Fruit fly (Drosophila melanogaster): ENCODE results near the gene CG15525.

CG15525 gene

dm6 chr3R:30043139-30043744 lies 45.8 kb upstream of the CG15525 start, which contains the start of gene Sry-delta (continued):
- TF ChIP-seq ham (GFP tag; IDR thresholded peaks at IDR 0.05) (no peak; the same call in 1 of the 2 replicates), row (GFP tag; IDR thresholded peaks at IDR 0.05) (peak; percentile 96), ab (GFP tag; optimal IDR thresholded peaks at IDR 0.05) (peak; percentile 45), Hsf (GFP tag; optimal IDR thresholded peaks at IDR 0.05) (peak; percentile 87), twi (tag; optimal IDR thresholded peaks at IDR 0.05) (peak; percentile 5), CG2678 (tag; optimal IDR thresholded peaks at IDR 0.05) (no peak), CG15269 (tag; optimal IDR thresholded peaks at IDR 0.05) (no peak), CG7556 (GFP tag; optimal IDR thresholded peaks at IDR 0.05) (peak; percentile 53), CG12744 (GFP tag; optimal IDR thresholded peaks at IDR 0.05) (peak; percentile 55), tup (GFP tag; optimal IDR thresholded peaks at IDR 0.05) (peak; percentile 46), CTCF (GFP tag; optimal IDR thresholded peaks at IDR 0.05) (peak; percentile 16), HLH4C (GFP tag; IDR thresholded peaks at IDR 0.05; ENCODE audit: partially characterized antibody) (peak; percentile 54; the same call in 1 of the 3 replicates), CG11723 (GFP tag; optimal IDR thresholded peaks at IDR 0.05) (peak; percentile 74), Dref (GFP tag; IDR thresholded peaks at IDR 0.05) (peak; percentile 77), az2 (GFP tag; optimal IDR thresholded peaks at IDR 0.05) (peak; percentile 72), CG16863 (GFP tag; optimal IDR thresholded peaks at IDR 0.05) (peak; percentile 53), CG7372 (GFP tag; IDR thresholded peaks at IDR 0.05) (peak; percentile 44; the same call in 1 of the 2 replicates), CG32767 (GFP tag; IDR thresholded peaks at IDR 0.05) (peak; percentile 71), CG9797 (GFP tag; optimal IDR thresholded peaks at IDR 0.05) (peak; percentile 66), CG6791 (GFP tag; IDR thresholded peaks at IDR 0.05; ENCODE audit: partially characterized antibody) (peak; percentile 76), chm (GFP tag; IDR thresholded peaks at IDR 0.05) (peak; percentile 87), Hmx (GFP tag; optimal IDR thresholded peaks at IDR 0.05) (no peak), CG9215 (GFP tag; IDR thresholded peaks at IDR 0.05) (peak; percentile 75), Oaz (GFP tag; IDR thresholded peaks at IDR 0.05) (peak; percentile 49), CG31388 (GFP tag; optimal IDR thresholded peaks at IDR 0.05) (peak; percentile 60), peb (GFP tag; IDR thresholded peaks at IDR 0.05) (peak; percentile 46; the same call in 1 of the 2 replicates), Max (GFP tag; optimal IDR thresholded peaks at IDR 0.05) (peak; percentile 80), fd3F (GFP tag; optimal IDR thresholded peaks at IDR 0.05) (peak; percentile 3), CG15696 (tag; optimal IDR thresholded peaks at IDR 0.05) (peak; percentile 60), Opbp (GFP tag; IDR thresholded peaks at IDR 0.05; ENCODE audit: partially characterized antibody) (peak; percentile 87), CG13894 (tag; optimal IDR thresholded peaks at IDR 0.05) (peak; percentile 89), Fer2 (tag; optimal IDR thresholded peaks at IDR 0.05) (peak; percentile 42), CG11696 (GFP tag; IDR thresholded peaks at IDR 0.05) (no peak), jigr1 (GFP tag; IDR thresholded peaks at IDR 0.05) (no peak; the same call in 2 of the 3 replicates), sima (GFP tag; optimal IDR thresholded peaks at IDR 0.05) (peak; percentile 85), chinmo (GFP tag; IDR thresholded peaks at IDR 0.05; ENCODE audit: partially characterized antibody) (0 out of 4 replicates have a peak, but pooled peaks have one; percentile 22), CG8765 (GFP tag; IDR thresholded peaks at IDR 0.05) (peak; percentile 57; the same call in 1 of the 2 replicates), CG14014 (GFP tag; IDR thresholded peaks at IDR 0.05) (peak; percentile 61; the same call in 1 of the 2 replicates), CG42726 (GFP tag; IDR thresholded peaks at IDR 0.05; ENCODE audit: partially characterized antibody) (peak; percentile 46; the same call in 1 of the 2 replicates), CG14710 (tag; optimal IDR thresholded peaks at IDR 0.05) (peak; percentile 88), CG17186 (GFP tag; optimal IDR thresholded peaks at IDR 0.05) (peak; percentile 74), usp (GFP tag; optimal IDR thresholded peaks at IDR 0.05) (no peak), pnt (GFP tag; optimal IDR thresholded peaks at IDR 0.05) (peak; percentile 86), CG3726 (GFP tag; IDR thresholded peaks at IDR 0.05) (0 out of 3 replicates have a peak, but pooled peaks have one; percentile 49), caup (GFP tag; optimal IDR thresholded peaks at IDR 0.05; ENCODE audit: severe bottlenecking) (no peak), GATAe (GFP tag; conservative IDR thresholded peaks at IDR 0.05) (peak; percentile 22; the same call in 1 of the 2 replicates), CG14667 (GFP tag; IDR thresholded peaks at IDR 0.05) (peak; percentile 93), Bteb2 (GFP tag; optimal IDR thresholded peaks at IDR 0.05) (peak; percentile 74), CG34376 (GFP tag; optimal IDR thresholded peaks at IDR 0.05) (peak; percentile 72), tap (tag; optimal IDR thresholded peaks at IDR 0.05) (peak; percentile 51)
